Fruit fly (Drosophila melanogaster): ENCODE results near the gene CG6999.

Gene CG6999

DNA sequence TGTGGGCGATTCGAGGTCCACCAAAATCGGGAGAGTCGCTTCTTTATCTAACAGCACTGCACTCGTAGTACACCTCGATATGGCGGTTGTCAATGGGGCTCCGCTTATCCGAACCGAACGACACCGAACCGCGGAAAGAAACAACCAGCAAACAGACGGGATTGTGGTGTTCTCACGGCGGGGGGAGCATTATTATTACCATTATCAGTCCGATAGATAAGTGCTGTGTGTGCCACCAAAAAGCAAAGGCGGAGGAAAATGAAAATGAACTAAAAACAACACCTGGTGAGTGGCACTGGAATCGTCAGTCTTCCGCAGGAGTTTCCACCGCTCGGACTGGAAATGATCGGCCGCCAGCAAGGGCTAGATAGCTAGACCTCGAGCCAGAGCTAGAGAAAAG lies 20.2 kb downstream of the CG6999 start, which contains the start of gene AP-1gamma:
AP-1gamma (plus strand) TSS at position 305 of the 400 bp plus-strand sequence.
- TF ChIP-seq psq (GFP tag; optimal IDR thresholded peaks at IDR 0.05), result peak; percentile 6
- no peak for TF ChIP-seq dmrt93B (GFP tag; optimal IDR thresholded peaks at IDR 0.05)

DNA sequence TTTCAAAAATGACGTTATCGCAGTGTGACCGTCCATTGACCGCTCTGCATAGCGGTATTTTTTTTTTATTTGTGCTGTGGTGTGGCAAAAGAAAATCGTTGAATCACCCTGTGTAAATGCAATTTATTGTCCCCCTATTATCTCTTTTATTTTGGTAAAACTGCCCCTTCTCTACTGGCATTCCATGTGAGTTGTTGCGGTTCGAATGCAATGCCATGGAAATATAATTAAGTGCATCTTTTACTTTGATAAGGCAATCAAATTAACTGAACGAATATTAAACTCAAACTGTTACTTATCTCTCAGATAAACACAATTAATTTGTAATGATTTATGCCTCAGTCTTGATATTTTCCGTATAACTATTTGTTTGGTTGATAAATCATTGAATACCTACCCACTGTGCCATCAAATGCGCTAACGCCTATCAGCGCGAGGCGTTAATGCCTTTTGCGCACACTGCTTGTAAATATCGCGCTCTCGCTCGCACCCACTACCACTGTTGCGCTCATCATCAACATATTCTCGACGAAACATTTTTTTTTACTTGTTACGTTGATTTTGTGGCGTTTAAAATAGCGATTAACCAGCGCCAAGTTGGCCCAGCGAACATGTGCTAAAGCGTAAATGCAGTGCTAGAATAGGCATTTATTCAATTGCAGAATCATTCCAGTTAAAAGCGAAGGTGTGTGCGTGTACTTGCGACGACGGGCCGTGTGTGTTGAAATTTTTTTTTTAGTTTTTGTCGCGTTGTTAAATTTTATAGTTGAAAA lies 21.1 kb downstream of the CG6999 start:
- TF ChIP-seq rgr (GFP tag; optimal IDR thresholded peaks at IDR 0.05) (peak; percentile 21), ey (GFP tag; optimal IDR thresholded peaks at IDR 0.05) (peak; percentile 25), CG9705 (GFP tag; optimal IDR thresholded peaks at IDR 0.05) (peak; percentile 8), foxo (GFP tag; optimal IDR thresholded peaks at IDR 0.05) (peak in 1 of 2 experiments; percentile 37), Hr78 (GFP tag; optimal IDR thresholded peaks at IDR 0.05) (no peak), Hr83 (GFP tag; optimal IDR thresholded peaks at IDR 0.05; ENCODE audit: poor library complexity, severe bottlenecking) (peak; percentile 17), CrebA (GFP tag; optimal IDR thresholded peaks at IDR 0.05; ENCODE audit: borderline replicate concordance) (no peak), dl (GFP tag; optimal IDR thresholded peaks at IDR 0.05; ENCODE audit: insufficient read depth in 1 of 2, partially characterized antibody in 2 of 2) (no peak), fru (GFP tag; optimal IDR thresholded peaks at IDR 0.05) (peak; percentile 29), Hnf4 (GFP tag; optimal IDR thresholded peaks at IDR 0.05) (no peak), br (GFP tag; optimal IDR thresholded peaks at IDR 0.05) (no peak), HLH106 (tag; optimal IDR thresholded peaks at IDR 0.05) (peak; percentile 58), OdsH (GFP tag; optimal IDR thresholded peaks at IDR 0.05) (peak; percentile 28), Jra (GFP tag; optimal IDR thresholded peaks at IDR 0.05) (no peak), woc (GFP tag; optimal IDR thresholded peaks at IDR 0.05) (peak; percentile 68), sv (GFP tag; optimal IDR thresholded peaks at IDR 0.05) (no peak), Sp1 (GFP tag; optimal IDR thresholded peaks at IDR 0.05) (peak; percentile 19), psq (GFP tag; optimal IDR thresholded peaks at IDR 0.05) (peak; percentile 21), lola (GFP tag; optimal IDR thresholded peaks at IDR 0.05) (no peak), Dfd (GFP tag; optimal IDR thresholded peaks at IDR 0.05) (no peak), brk (GFP tag; optimal IDR thresholded peaks at IDR 0.05) (no peak), h (GFP tag; optimal IDR thresholded peaks at IDR 0.05) (peak; percentile 7), pan (optimal IDR thresholded peaks at IDR 0.05) (no peak)

DNA sequence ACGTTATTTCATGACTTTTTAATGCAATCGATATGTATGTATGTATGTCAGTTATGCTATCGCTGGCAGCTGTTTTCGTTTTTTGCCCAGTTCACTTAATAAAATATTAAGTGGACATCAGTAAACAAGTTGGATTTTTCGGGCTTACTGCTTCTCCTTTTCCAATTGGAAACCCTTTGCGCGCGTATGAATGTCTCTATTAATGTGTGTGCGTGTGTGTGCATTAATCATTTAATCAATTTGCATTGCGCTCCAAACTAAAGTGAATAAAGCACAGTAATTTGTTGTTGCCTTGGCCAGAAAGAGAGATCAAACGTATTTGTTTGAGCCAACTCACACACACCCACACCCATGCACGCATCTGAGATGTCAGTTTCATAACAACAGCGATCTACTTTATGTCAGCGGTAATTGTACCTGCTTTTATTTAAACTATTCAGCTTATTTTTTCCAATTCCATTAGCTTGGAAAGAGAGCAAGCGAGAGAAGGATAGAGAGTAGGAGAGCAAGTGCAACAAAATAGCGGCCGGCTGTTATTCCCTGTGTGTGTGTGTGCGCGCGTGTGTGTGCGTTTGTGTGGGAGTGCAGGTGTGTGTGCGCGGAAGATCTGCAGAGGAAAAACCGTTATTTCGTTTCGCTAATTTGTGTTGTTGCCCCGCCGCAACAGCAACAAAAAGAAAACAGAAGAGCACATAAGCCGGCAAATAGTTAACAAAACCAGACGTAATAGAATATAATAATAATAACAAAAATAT lies 22.2 kb downstream of the CG6999 start:
- peak; percentile 85 for TF ChIP-seq Dfd (GFP tag; optimal IDR thresholded peaks at IDR 0.05)
- TF ChIP-seq woc (GFP tag; optimal IDR thresholded peaks at IDR 0.05), result no peak
- no peak for TF ChIP-seq brk (GFP tag; optimal IDR thresholded peaks at IDR 0.05)
- TF ChIP-seq rgr (GFP tag; optimal IDR thresholded peaks at IDR 0.05), result no peak
- TF ChIP-seq psq (GFP tag; optimal IDR thresholded peaks at IDR 0.05), result no peak
- TF ChIP-seq Rel (GFP tag; optimal IDR thresholded peaks at IDR 0.05), result no peak
- no peak for TF ChIP-seq Rel (tag; optimal IDR thresholded peaks at IDR 0.05)
- TF ChIP-seq HLH106 (tag; optimal IDR thresholded peaks at IDR 0.05), result no peak
- TF ChIP-seq fru (GFP tag; optimal IDR thresholded peaks at IDR 0.05), result no peak
- no peak for TF ChIP-seq foxo (GFP tag; optimal IDR thresholded peaks at IDR 0.05)

DNA sequence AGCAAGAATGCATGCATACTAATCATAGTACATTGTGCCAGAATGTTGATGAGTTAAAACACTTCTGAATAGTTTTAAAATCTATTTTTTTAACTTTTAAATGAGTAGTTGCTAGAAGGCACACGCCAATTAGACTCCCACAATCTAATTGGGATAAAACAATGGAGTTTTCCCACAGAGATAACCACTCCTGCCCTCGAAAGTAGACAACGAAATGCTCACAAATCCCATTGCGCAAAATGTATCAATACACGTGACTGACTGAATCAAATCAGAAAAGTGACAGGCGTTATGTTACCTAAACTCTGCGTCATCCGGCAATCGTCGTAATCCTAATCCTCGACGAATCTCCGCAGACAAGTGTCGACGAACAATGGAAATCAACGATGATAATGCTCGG lies 29.7 kb downstream of the CG6999 start:
- TF ChIP-seq dl (GFP tag; optimal IDR thresholded peaks at IDR 0.05; ENCODE audit: insufficient read depth in 1 of 2, partially characterized antibody in 2 of 2), result no peak
- TF ChIP-seq Dif (GFP tag; optimal IDR thresholded peaks at IDR 0.05; ENCODE audit: partially characterized antibody), result no peak
- no peak for TF ChIP-seq h (GFP tag; optimal IDR thresholded peaks at IDR 0.05)
- TF ChIP-seq CG9705 (GFP tag; optimal IDR thresholded peaks at IDR 0.05), result no peak
- TF ChIP-seq CrebA (GFP tag; optimal IDR thresholded peaks at IDR 0.05; ENCODE audit: borderline replicate concordance), result no peak
- no peak for TF ChIP-seq sage (GFP tag; optimal IDR thresholded peaks at IDR 0.05)
- no peak for TF ChIP-seq pan (optimal IDR thresholded peaks at IDR 0.05)
- TF ChIP-seq dsf (GFP tag; optimal IDR thresholded peaks at IDR 0.05; ENCODE audit: borderline replicate concordance), result no peak

All from whole organism, wandering third instar larva.